Fruit fly (Drosophila melanogaster) whole organism, embryonic: ENCODE data around the gene Ube4B.

Experiments
- ATbp ChIP-seq: fragments of 200-800 bp; sonication (Bioruptor generic); optimal IDR thresholded peaks from 2 replicates; lab custom pipeline; 2017; ENCODE audit warnings: missing biosample characterization, mild to moderate bottlenecking, missing genetic modification characterization, missing genetic modification reagents
- Adf1 ChIP-seq: fragments of 200-800 bp; sonication (Bioruptor generic); IDR thresholded peaks from 2 replicates; pipeline ENCODE4 v1.3.6; 2022; ENCODE audit warnings: missing biosample characterization, missing genetic modification characterization
- Aef1 ChIP-seq: fragments of 200-800 bp; sonication (Bioruptor generic); IDR thresholded peaks from 3 replicates; pipeline ENCODE4 v1.3.6; 2022; ENCODE audit warnings: missing biosample characterization, missing genetic modification characterization
- B-H1 ChIP-seq: fragments of 200-800 bp; sonication (Bioruptor generic); IDR thresholded peaks from 3 replicates; pipeline ENCODE4 v1.3.6; 2022; ENCODE audit warnings: missing biosample characterization, missing genetic modification characterization
- Bgb ChIP-seq: fragments of 200-800 bp; sonication (Bioruptor generic); IDR thresholded peaks from 2 replicates; pipeline ENCODE4 v1.3.6; 2022; ENCODE audit warnings: missing biosample characterization, missing genetic modification characterization; ENCODE audit not compliant: partially characterized antibody
- CG10366 ChIP-seq: fragments of 200-800 bp; sonication (Bioruptor generic); IDR thresholded peaks from 2 replicates; pipeline ENCODE4 v1.3.6; 2022; ENCODE audit warnings: missing biosample characterization, missing genetic modification characterization
- CG10959 ChIP-seq: fragments of 200-800 bp; sonication (Bioruptor generic); IDR thresholded peaks from 2 replicates; pipeline ENCODE4 v1.3.6; 2022; ENCODE audit warnings: missing biosample characterization, missing genetic modification characterization
- CG10979 ChIP-seq: fragments of 200-800 bp; sonication (Bioruptor generic); optimal IDR thresholded peaks from 2 replicates; lab custom pipeline; 2018; ENCODE audit warnings: missing biosample characterization, mild to moderate bottlenecking, missing genetic modification characterization, moderate library complexity
- CG11504 ChIP-seq: fragments of 200-800 bp; sonication (Bioruptor generic); optimal IDR thresholded peaks from 3 replicates; lab custom pipeline; 2019; ENCODE audit warnings: missing biosample characterization, mild to moderate bottlenecking, missing genetic modification characterization, moderate library complexity
- CG12104 ChIP-seq: fragments of 200-800 bp; sonication (Bioruptor generic); optimal IDR thresholded peaks from 3 replicates; lab custom pipeline; 2016; ENCODE audit warnings: missing biosample characterization, missing genetic modification characterization
- CG15269 ChIP-seq: fragments of 200-800 bp; sonication (Bioruptor generic); optimal IDR thresholded peaks from 2 replicates; lab custom pipeline; 2018; ENCODE audit warnings: missing biosample characterization, mild to moderate bottlenecking, missing genetic modification characterization, moderate library complexity
- CG16779 ChIP-seq: fragments of 200-800 bp; sonication (Bioruptor generic); IDR thresholded peaks from 2 replicates; pipeline ENCODE4 v1.3.6; 2022; ENCODE audit warnings: missing biosample characterization, missing genetic modification characterization
- CG1832 ChIP-seq: fragments of 200-800 bp; sonication (Bioruptor generic); optimal IDR thresholded peaks from 2 replicates; lab custom pipeline; 2017; ENCODE audit warnings: missing biosample characterization, mild to moderate bottlenecking, missing genetic modification characterization, inconsistent platforms
- CG2120 ChIP-seq: fragments of 200-800 bp; sonication (Bioruptor generic); optimal IDR thresholded peaks from 3 replicates; lab custom pipeline; 2016; ENCODE audit warnings: missing biosample characterization, missing genetic modification characterization
- CG30403 ChIP-seq: fragments of 200-800 bp; sonication (Bioruptor generic); optimal IDR thresholded peaks from 3 replicates; lab custom pipeline; 2016; ENCODE audit warnings: missing biosample characterization, missing genetic modification characterization
- CG3281 ChIP-seq: fragments of 200-800 bp; sonication (Bioruptor generic); optimal IDR thresholded peaks from 3 replicates; lab custom pipeline; 2017; ENCODE audit warnings: missing biosample characterization, mild to moderate bottlenecking, missing genetic modification characterization
- CG3838 ChIP-seq: fragments of 200-800 bp; sonication (Bioruptor generic); optimal IDR thresholded peaks from 3 replicates; lab custom pipeline; 2016; ENCODE audit warnings: missing biosample characterization, missing genetic modification characterization
- CG43689 ChIP-seq: fragments of 200-800 bp; sonication (Bioruptor generic); IDR thresholded peaks from 2 replicates; pipeline ENCODE4 v1.3.6; 2022; ENCODE audit warnings: missing biosample characterization, missing genetic modification characterization
- CG4404 ChIP-seq: fragments of 200-800 bp; sonication (Bioruptor generic); IDR thresholded peaks from 2 replicates; pipeline ENCODE4 v1.3.6; 2022; ENCODE audit warnings: missing biosample characterization, missing genetic modification characterization
- CG9797 ChIP-seq: fragments of 200-800 bp; sonication (Bioruptor generic); optimal IDR thresholded peaks from 3 replicates; lab custom pipeline; 2018; ENCODE audit warnings: missing biosample characterization, mild to moderate bottlenecking, missing genetic modification characterization
- Dp ChIP-seq: fragments of 200-800 bp; sonication (Bioruptor generic); optimal IDR thresholded peaks from 2 replicates; lab custom pipeline; 2018; ENCODE audit warnings: missing biosample characterization, mild to moderate bottlenecking, missing genetic modification characterization, moderate library complexity
- Drgx ChIP-seq: fragments of 200-800 bp; sonication (Bioruptor generic); IDR thresholded peaks from 2 replicates; pipeline ENCODE4 v1.3.6; 2022; ENCODE audit warnings: missing biosample characterization, missing genetic modification characterization
- Elba2 ChIP-seq: fragments of 200-800 bp; sonication (Bioruptor generic); optimal IDR thresholded peaks from 3 replicates; lab custom pipeline; 2016; ENCODE audit warnings: missing biosample characterization, missing genetic modification characterization
- Ets97D ChIP-seq: fragments of 200-800 bp; sonication (Bioruptor generic); optimal IDR thresholded peaks from 3 replicates; lab custom pipeline; 2016; ENCODE audit warnings: missing biosample characterization, missing genetic modification characterization
- H15 ChIP-seq: fragments of 200-800 bp; sonication (Bioruptor generic); IDR thresholded peaks from 3 replicates; pipeline ENCODE4 v1.3.6; 2022; ENCODE audit warnings: missing biosample characterization, missing genetic modification characterization
- Hand ChIP-seq: fragments of 200-800 bp; sonication (Bioruptor generic); optimal IDR thresholded peaks from 2 replicates; lab custom pipeline; 2017; ENCODE audit warnings: mild to moderate bottlenecking, missing biosample characterization, missing genetic modification reagents, missing genetic modification characterization
- HmgZ ChIP-seq: fragments of 200-800 bp; sonication (Bioruptor generic); optimal IDR thresholded peaks from 2 replicates; lab custom pipeline; 2018; ENCODE audit warnings: missing biosample characterization, mild to moderate bottlenecking, missing genetic modification characterization
- Lim3 ChIP-seq: fragments of 200-800 bp; sonication (Bioruptor generic); IDR thresholded peaks from 2 replicates; pipeline ENCODE4 v1.3.6; 2022; ENCODE audit warnings: missing biosample characterization, missing genetic modification characterization
- Max ChIP-seq: fragments of 200-800 bp; sonication (Bioruptor generic); optimal IDR thresholded peaks from 2 replicates; lab custom pipeline; 2016; ENCODE audit warnings: missing biosample characterization, mild to moderate bottlenecking, missing genetic modification characterization
- Mrtf ChIP-seq: fragments of 200-800 bp; sonication (Bioruptor generic); IDR thresholded peaks from 3 replicates; pipeline ENCODE4 v1.3.6; 2022; ENCODE audit warnings: missing biosample characterization, missing genetic modification characterization
- NfI ChIP-seq: fragments of 200-800 bp; sonication (Bioruptor generic); optimal IDR thresholded peaks from 3 replicates; lab custom pipeline; 2018; ENCODE audit warnings: missing biosample characterization, mild to moderate bottlenecking, missing genetic modification characterization, moderate library complexity
- Sry-δ ChIP-seq: fragments of 200-800 bp; sonication (Bioruptor generic); optimal IDR thresholded peaks from 2 replicates; lab custom pipeline; 2016; ENCODE audit warnings: missing biosample characterization, missing genetic modification characterization
- Stat92E ChIP-seq, 3 experiments: fragments of >200 bp in 2 of 3; fragments of 200-800 bp in 1 of 3; sonication (Bioruptor generic) in 1 of 3; optimal IDR thresholded peaks; 2 replicates each; lab custom pipeline; 2017 to 2019; ENCODE audit warnings: missing biosample characterization in 3 of 3, missing genetic modification characterization in 3 of 3, mild to moderate bottlenecking in 1 of 3, moderate library complexity in 1 of 3
- Vsx1 ChIP-seq: fragments of 200-800 bp; sonication (Bioruptor generic); optimal IDR thresholded peaks from 2 replicates; lab custom pipeline; 2017; ENCODE audit warnings: missing biosample characterization, mild to moderate bottlenecking, missing genetic modification characterization, missing genetic modification reagents
- YL-1 ChIP-seq: fragments of 200-800 bp; sonication (Bioruptor generic); optimal IDR thresholded peaks from 3 replicates; lab custom pipeline; 2017; ENCODE audit warnings: missing biosample characterization, mild to moderate bottlenecking, missing genetic modification characterization
- al ChIP-seq: fragments of 200-800 bp; sonication (Bioruptor generic); IDR thresholded peaks from 2 replicates; pipeline ENCODE4 v1.3.6; 2022; ENCODE audit warnings: missing biosample characterization, missing genetic modification characterization
- ap ChIP-seq: fragments of 200-800 bp; sonication (Bioruptor generic); IDR thresholded peaks from 2 replicates; pipeline ENCODE4 v1.3.6; 2022; ENCODE audit warnings: missing biosample characterization, missing genetic modification characterization
- bigmax ChIP-seq: fragments of 200-800 bp; sonication (Bioruptor generic); optimal IDR thresholded peaks from 2 replicates; lab custom pipeline; 2018; ENCODE audit warnings: missing biosample characterization, mild to moderate bottlenecking, missing genetic modification characterization
- danr ChIP-seq: fragments of 200-800 bp; sonication (Bioruptor generic); IDR thresholded peaks from 2 replicates; pipeline ENCODE4 v1.3.6; 2022; ENCODE audit warnings: missing biosample characterization, missing genetic modification characterization
- emc ChIP-seq: fragments of 200-800 bp; sonication (Bioruptor generic); optimal IDR thresholded peaks from 2 replicates; lab custom pipeline; 2016; ENCODE audit warnings: missing biosample characterization, missing genetic modification characterization
- exex ChIP-seq: fragments of 200-800 bp; sonication (Bioruptor generic); optimal IDR thresholded peaks from 4 replicates; lab custom pipeline; 2018; ENCODE audit warnings: missing biosample characterization, mild to moderate bottlenecking, missing genetic modification characterization, moderate library complexity
- hkb ChIP-seq, 2 experiments: fragments of 200-800 bp in 1 of 2; fragments of >200 bp in 1 of 2; sonication (Bioruptor generic) in 1 of 2; IDR thresholded peaks in 1 of 2; optimal IDR thresholded peaks in 1 of 2; 2 replicates each; pipeline versions ENCODE4 v1.3.6 to Lab custom; 2017 to 2022; ENCODE audit warnings: missing biosample characterization in 1 of 2, missing genetic modification characterization in 1 of 2
- ken ChIP-seq: fragments of 200-800 bp; sonication (Bioruptor generic); IDR thresholded peaks from 3 replicates; pipeline ENCODE4 v1.3.6; 2022; ENCODE audit warnings: missing biosample characterization, missing genetic modification characterization
- lilli ChIP-seq: fragments of 200-800 bp; sonication (Bioruptor generic); optimal IDR thresholded peaks from 3 replicates; lab custom pipeline; 2016; ENCODE audit warnings: missing biosample characterization, missing genetic modification characterization
- lola ChIP-seq, 3 experiments: fragments of >200 bp in 2 of 3; fragments of 200-800 bp in 1 of 3; sonication (Bioruptor generic) in 1 of 3; optimal IDR thresholded peaks; 2 replicates each; lab custom pipeline; 2017 to 2019; ENCODE audit warnings: missing biosample characterization in 3 of 3, missing genetic modification characterization in 3 of 3, mild to moderate bottlenecking in 1 of 3, moderate library complexity in 1 of 3
- seq ChIP-seq: fragments of 200-800 bp; sonication (Bioruptor generic); IDR thresholded peaks from 2 replicates; pipeline ENCODE4 v1.3.6; 2022; ENCODE audit warnings: missing biosample characterization, missing genetic modification characterization
- tin ChIP-seq: fragments of 200-800 bp; sonication (Bioruptor generic); optimal IDR thresholded peaks from 3 replicates; lab custom pipeline; 2016; ENCODE audit warnings: missing biosample characterization, missing genetic modification characterization
- wor ChIP-seq: fragments of 200-800 bp; sonication (Bioruptor generic); IDR thresholded peaks from 2 replicates; pipeline ENCODE4 v1.3.6; 2022; ENCODE audit warnings: missing biosample characterization, missing genetic modification characterization
- yki ChIP-seq: fragments of >200 bp; optimal IDR thresholded peaks from 3 replicates; lab custom pipeline; 2018
- zen ChIP-seq: fragments of 200-800 bp; sonication (Bioruptor generic); optimal IDR thresholded peaks from 3 replicates; lab custom pipeline; 2018; ENCODE audit warnings: missing biosample characterization, mild to moderate bottlenecking, missing genetic modification characterization, moderate library complexity
- zfh2 ChIP-seq: fragments of 200-800 bp; sonication (Bioruptor generic); optimal IDR thresholded peaks from 2 replicates; lab custom pipeline; 2016; ENCODE audit warnings: missing biosample characterization, missing genetic modification characterization

The Ube4B gene

DNA sequence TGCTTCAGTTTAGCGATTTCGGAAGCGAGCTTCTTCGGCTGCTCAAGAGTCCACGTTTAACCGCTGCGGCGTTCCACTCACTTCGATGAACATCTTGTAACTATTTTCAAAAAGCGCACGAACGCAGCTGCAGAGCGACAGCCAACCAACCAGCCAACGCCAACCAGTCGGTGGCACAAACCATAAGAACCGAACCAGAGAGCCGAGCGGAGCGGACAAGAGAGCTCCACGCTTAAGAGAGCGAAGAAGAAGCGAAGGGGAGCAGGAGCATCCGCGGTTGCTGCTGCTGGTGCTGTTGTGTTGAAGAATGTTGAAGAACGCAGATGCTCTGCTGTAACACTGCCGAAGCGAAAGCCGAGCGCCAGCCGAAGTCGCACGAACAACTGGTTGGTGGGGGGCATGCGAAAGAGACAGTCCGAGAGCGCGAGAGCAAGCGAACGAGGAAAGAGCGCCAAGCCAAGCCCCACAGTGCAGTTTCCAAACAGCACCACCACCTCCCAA, 40.9 kb upstream of the Ube4B start, which contains the start of gene CG9932 (continued):
- TF ChIP-seq Bgb (GFP tag; lab: Robert Waterston, UW) (peak; percentile 41; the same call in 1 of the 2 replicates), H15 (GFP tag; lab: Robert Waterston, UW) (no peak), NfI (GFP tag; lab: Kevin White, UChicago) (peak; percentile 22), bigmax (GFP tag; lab: Kevin White, UChicago) (no peak), Drgx (GFP tag; lab: Robert Waterston, UW) (peak; percentile 66), zfh2 (no peak), Sry-δ (no peak), Vsx1 (GFP tag; lab: Kevin White, UChicago) (no peak), Stat92E (GFP tag; optimal IDR thresholded peaks at IDR 0.05; lab: Kevin White, UChicago) (no peak), lola (GFP tag; optimal IDR thresholded peaks at IDR 0.05; lab: Kevin White, UChicago) (no peak), CG12104 (GFP tag; lab: Kevin White, UChicago) (no peak), Lim3 (no peak), CG10366 (GFP tag; lab: Robert Waterston, UW) (no peak), zen (tag; lab: Kevin White, UChicago) (no peak), CG4404 (GFP tag; lab: Robert Waterston, UW) (no peak), seq (GFP tag; lab: Robert Waterston, UW) (peak; percentile 25; the same call in 1 of the 2 replicates), CG9797 (no peak), CG16779 (GFP tag; lab: Robert Waterston, UW) (0 out of 2 replicates have a peak, but pooled peaks have one; percentile 56), emc (no peak), al (no peak), CG10959 (no peak), Mrtf (no peak), yki (peak; percentile 82), exex (tag; lab: Kevin White, UChicago) (no peak), hkb (optimal IDR thresholded peaks at IDR 0.05; lab: Kevin White, UChicago) (no peak), hkb (GFP tag; IDR thresholded peaks at IDR 0.05; lab: Robert Waterston, UW) (0 out of 2 replicates have a peak, but pooled peaks have one; percentile 54), tin (GFP tag; lab: Kevin White, UChicago) (no peak), lilli (GFP tag; lab: Kevin White, UChicago) (no peak), Elba2 (no peak), ap (GFP tag; lab: Robert Waterston, UW) (no peak), CG2120 (peak; percentile 23), ATbp (GFP tag; lab: Kevin White, UChicago) (no peak), CG11504 (peak; percentile 20), Adf1 (GFP tag; lab: Robert Waterston, UW) (no peak; the same call in 1 of the 2 replicates), CG3838 (GFP tag; lab: Kevin White, UChicago) (no peak), ken (GFP tag; lab: Robert Waterston, UW) (no peak), Ets97D (GFP tag; lab: Kevin White, UChicago) (no peak), YL-1 (GFP tag; lab: Kevin White, UChicago) (no peak), CG10979 (tag; lab: Kevin White, UChicago) (no peak), B-H1 (GFP tag; lab: Robert Waterston, UW) (no peak; the same call in 2 of the 3 replicates), Aef1 (GFP tag; lab: Robert Waterston, UW) (no peak), Max (GFP tag; lab: Kevin White, UChicago) (no peak), danr (GFP tag; lab: Robert Waterston, UW) (no peak), CG1832 (GFP tag; lab: Kevin White, UChicago) (no peak), CG30403 (no peak), HmgZ (no peak), CG15269 (peak; percentile 13), Dp (GFP tag; lab: Kevin White, UChicago) (no peak), wor (GFP tag; lab: Robert Waterston, UW) (no peak), CG3281 (peak; percentile 39), Hand (GFP tag; lab: Kevin White, UChicago) (no peak), CG43689 (GFP tag; lab: Robert Waterston, UW) (no peak)
